Fruit fly (Drosophila melanogaster) Kc167 (cell line): Measurements from ENCODE around the gene Paip2.

Experiments used
- Myc ChIP-seq: fragments of >200 bp; optimal IDR thresholded peaks from 2 replicates; lab custom pipeline; 2017; ENCODE audit warnings: missing external identifiers
- Sin3A ChIP-seq: fragments of >200 bp; optimal IDR thresholded peaks from 2 replicates; lab custom pipeline; 2018; ENCODE audit warnings: missing external identifiers
- h ChIP-seq: fragments of >200 bp; optimal IDR thresholded peaks from 3 replicates; lab custom pipeline; 2018; ENCODE audit warnings: missing external identifiers
- insv ChIP-seq: fragments of >200 bp; optimal IDR thresholded peaks from 3 replicates; lab custom pipeline; 2018; ENCODE audit warnings: missing external identifiers
- psq ChIP-seq: fragments of >200 bp; optimal IDR thresholded peaks from 2 replicates; lab custom pipeline; 2017; ENCODE audit warnings: missing external identifiers
- ttk ChIP-seq: sonication (Bioruptor generic); optimal IDR thresholded peaks from 2 replicates; lab custom pipeline; 2017; ENCODE audit warnings: missing external identifiers

Paip2 gene

dm6 chr3R:12997550-12998233 lies 17.1 kb downstream of the Paip2 start, which contains the start of the genes CG17327, CG44194 and CG7518:
CG17327 (minus strand) TSS chr3R:12997726.
CG44194 (minus strand) TSS chr3R:12997726.
CG7518 (plus strand) TSS chr3R:12998089.
- TF ChIP-seq psq (lab: Kevin White, UChicago) (no peak), Sin3A (lab: Kevin White, UChicago) (no peak), insv (no peak), ttk (lab: Kevin White, UChicago) (no peak), Myc (no peak), h (no peak)

DNA sequence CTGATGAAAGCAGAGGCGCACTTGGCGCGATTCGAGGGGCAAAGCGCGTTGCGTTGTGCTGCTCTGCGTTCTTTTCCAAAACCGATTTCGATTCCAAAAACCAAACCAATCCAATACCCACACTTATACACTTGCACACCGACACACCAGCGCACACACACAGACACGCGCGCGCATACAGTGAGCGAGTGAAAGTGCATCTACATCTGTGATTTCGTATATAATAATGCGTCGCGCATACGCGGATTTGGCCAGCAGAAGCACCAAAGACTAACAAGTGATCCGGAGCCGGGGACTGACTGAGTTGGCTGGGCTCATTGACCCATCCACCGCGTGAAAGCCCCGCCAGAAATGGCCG lies 17.6 kb downstream of the Paip2 start:
- TF ChIP-seq Sin3A (lab: Kevin White, UChicago) (no peak), h (no peak)

DNA sequence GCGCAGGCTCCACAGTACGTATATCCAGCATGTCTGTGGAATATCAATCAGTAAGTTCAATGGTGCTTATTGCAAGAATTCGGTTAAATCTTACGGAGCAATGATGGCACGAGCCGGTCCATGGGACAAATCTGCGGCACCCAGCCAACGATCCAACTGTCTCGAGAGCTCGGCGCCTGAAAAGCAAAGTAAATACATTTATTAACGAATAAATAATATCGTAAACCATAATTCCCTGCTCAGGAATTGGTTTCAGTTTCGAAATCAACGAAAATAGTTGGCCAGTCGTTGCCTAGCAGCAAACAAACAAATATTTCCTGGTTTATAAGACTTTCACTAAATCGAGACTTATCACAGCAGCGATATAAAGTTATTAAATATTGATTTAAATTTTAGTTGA lies 29.0 kb downstream of the Paip2 start, which contains the start of gene CG11656:
Gene CG11656, plus strand, starts transcription at position 301 of the 400 bp plus-strand sequence.
- no peak for TF ChIP-seq Myc
- TF ChIP-seq ttk (lab: Kevin White, UChicago), result no peak
- no peak for TF ChIP-seq psq (lab: Kevin White, UChicago)
- no peak for TF ChIP-seq Sin3A (lab: Kevin White, UChicago)
- TF ChIP-seq insv, result no peak
- no peak for TF ChIP-seq h

dm6 chr3R:13010905-13011620 lies 30.5 kb downstream of the Paip2 start, which contains the start of gene CG8031:
CG8031 (minus strand) TSS chr3R:13011310.
- TF ChIP-seq Sin3A (lab: Kevin White, UChicago) (no peak), insv (no peak), ttk (lab: Kevin White, UChicago) (no peak), Myc (no peak), h (no peak), psq (lab: Kevin White, UChicago) (no peak)

dm6 chr3R:13011621-13011963 lies 31.0 kb downstream of the Paip2 start, which contains the start of gene CtBP:
CtBP (plus strand) TSS chr3R:13011649.
- TF ChIP-seq psq (lab: Kevin White, UChicago), result no peak
- TF ChIP-seq h, result no peak
- no peak for TF ChIP-seq ttk (lab: Kevin White, UChicago)
- TF ChIP-seq insv, result no peak
- no peak for TF ChIP-seq Sin3A (lab: Kevin White, UChicago)
- no peak for TF ChIP-seq Myc

- TF ChIP-seq psq (lab: Kevin White, UChicago) (no peak), Myc (no peak), insv (no peak), ttk (lab: Kevin White, UChicago) (no peak), Sin3A (lab: Kevin White, UChicago) (no peak), h (no peak)
Measured at dm6 chr3R:13012351-13012750, 31.8 kb downstream of the Paip2 start.

- no peak for TF ChIP-seq psq (lab: Kevin White, UChicago)
- TF ChIP-seq Myc, result no peak
- TF ChIP-seq insv, result no peak
- no peak for TF ChIP-seq ttk (lab: Kevin White, UChicago)
- no peak for TF ChIP-seq Sin3A (lab: Kevin White, UChicago)
- no peak for TF ChIP-seq h
Measured at dm6 chr3R:13012990-13013389, 32.4 kb downstream of the Paip2 start.

DNA sequence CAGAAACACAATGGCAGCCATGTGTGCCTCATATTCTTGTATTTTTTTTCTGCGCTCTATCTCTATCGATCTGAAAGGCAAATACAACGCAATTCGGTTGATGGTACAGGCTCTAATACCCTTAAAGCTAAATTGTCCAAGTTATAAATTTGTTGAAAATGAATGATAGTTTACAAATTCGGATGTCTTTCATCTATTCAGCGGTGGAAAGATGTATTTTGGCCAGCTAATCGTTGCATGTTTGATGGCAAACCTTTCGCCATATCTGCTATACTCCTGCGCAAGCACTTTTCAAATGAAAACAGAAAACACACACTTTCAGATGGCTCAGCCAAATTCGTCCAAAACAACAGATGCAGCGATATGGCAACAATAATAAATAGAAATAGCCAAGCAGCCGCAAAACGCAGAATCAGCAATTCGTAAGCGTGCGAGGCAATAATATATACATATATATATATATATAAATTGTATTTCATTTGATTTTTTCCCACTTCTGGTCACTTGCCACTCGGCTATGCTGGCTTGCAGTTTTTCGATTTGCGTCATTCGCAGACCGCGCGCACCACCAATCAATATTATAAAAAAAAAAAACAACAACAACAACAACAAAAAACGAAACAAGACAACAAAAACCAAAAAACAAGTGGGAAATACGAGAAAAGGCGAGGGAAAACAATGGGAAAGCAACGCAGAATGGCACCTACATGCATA lies 33.7 kb downstream of the Paip2 start:
- TF ChIP-seq h, result no peak
- TF ChIP-seq psq (lab: Kevin White, UChicago), result no peak
- no peak for TF ChIP-seq insv
- no peak for TF ChIP-seq ttk (lab: Kevin White, UChicago)
- TF ChIP-seq Sin3A (lab: Kevin White, UChicago), result no peak
- no peak for TF ChIP-seq Myc

DNA sequence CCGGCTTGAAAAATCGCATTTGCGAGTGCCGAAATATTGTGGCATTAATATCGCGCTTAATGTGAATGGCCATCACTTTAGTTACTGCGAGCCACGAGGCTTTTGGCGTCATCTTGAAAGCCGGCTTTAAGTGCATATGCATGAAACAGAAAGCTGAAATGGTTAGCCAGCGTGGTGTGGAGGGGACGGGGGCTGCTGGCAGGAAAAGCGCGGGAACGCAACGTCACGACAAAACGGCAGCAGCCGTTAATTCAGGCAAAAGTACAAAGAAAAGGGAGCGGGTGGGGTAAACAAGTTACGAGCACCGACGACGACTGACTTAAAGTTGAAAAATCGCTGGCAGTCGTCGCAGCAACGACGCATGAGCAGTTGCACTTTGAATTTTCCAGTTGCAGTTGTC lies 34.8 kb downstream of the Paip2 start:
- no peak for TF ChIP-seq h
- TF ChIP-seq ttk (lab: Kevin White, UChicago), result no peak
- TF ChIP-seq insv, result no peak
- no peak for TF ChIP-seq Myc
- TF ChIP-seq Sin3A (lab: Kevin White, UChicago), result no peak
- TF ChIP-seq psq (lab: Kevin White, UChicago), result no peak

dm6 chr3R:13015811-13016766 lies 35.5 kb downstream of the Paip2 start:
- TF ChIP-seq Myc, result no peak
- no peak for TF ChIP-seq insv
- TF ChIP-seq h, result no peak
- no peak for TF ChIP-seq psq (lab: Kevin White, UChicago)
- no peak for TF ChIP-seq ttk (lab: Kevin White, UChicago)
- TF ChIP-seq Sin3A (lab: Kevin White, UChicago), result no peak

DNA sequence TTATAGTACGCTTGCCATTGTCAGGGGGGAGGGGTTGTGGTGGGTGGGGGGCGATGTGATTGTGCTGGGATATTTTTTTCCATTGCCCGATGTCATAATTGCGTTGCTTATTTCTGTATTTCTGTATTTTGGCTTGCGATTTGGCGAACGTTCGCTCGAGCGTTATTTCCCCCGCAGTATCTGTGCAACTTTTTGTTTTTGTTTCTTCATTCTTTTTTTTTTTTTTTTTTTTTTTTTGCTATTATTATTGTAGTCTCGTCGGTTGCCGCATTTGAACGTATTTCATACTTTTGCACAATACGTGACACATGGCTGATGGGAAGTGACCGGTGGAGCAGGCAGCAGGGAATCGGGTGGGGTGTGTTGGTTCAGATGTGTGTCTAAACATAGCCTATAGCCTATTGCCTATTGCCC lies 37.0 kb downstream of the Paip2 start:
- TF ChIP-seq psq (lab: Kevin White, UChicago) (no peak), insv (no peak), h (no peak), Sin3A (lab: Kevin White, UChicago) (no peak), ttk (lab: Kevin White, UChicago) (no peak), Myc (no peak)
